Fruit fly (Drosophila melanogaster): ENCODE measurements around the gene CG7778.

DNA sequence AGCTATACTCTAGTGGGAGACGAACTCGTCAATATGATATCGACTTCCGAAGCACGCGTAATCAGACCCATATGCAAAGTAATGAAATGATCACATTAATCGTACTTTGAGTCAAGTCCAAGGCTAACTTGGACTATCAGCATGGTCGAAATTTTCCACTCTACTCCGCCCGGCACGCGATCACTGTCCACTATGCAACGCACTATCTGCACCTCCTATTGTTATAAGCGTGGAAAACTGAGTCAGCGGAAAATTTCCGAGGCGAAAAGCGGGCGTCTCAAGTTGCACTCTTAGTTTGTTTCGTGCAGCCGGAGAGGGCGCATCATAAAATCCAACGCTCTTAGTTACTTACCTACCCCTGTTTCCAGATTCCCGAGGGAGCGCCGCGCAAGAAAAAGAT, 39.4 kb downstream of the CG7778 start:
- no peak for TF ChIP-seq Hr4 (GFP tag; optimal IDR thresholded peaks at IDR 0.05)
- no peak for TF ChIP-seq CG6163 (GFP tag; IDR thresholded peaks at IDR 0.05)
- no peak for TF ChIP-seq Gug (GFP tag; IDR thresholded peaks at IDR 0.05)
- TF ChIP-seq esn (GFP tag; optimal IDR thresholded peaks at IDR 0.05): no peak
- no peak for TF ChIP-seq CG6854 (GFP tag; optimal IDR thresholded peaks at IDR 0.05)
- no peak for TF ChIP-seq Met (GFP tag; optimal IDR thresholded peaks at IDR 0.05)
- TF ChIP-seq OdsH (GFP tag; optimal IDR thresholded peaks at IDR 0.05): no peak
- TF ChIP-seq CG3919 (GFP tag; optimal IDR thresholded peaks at IDR 0.05): no peak
- no peak for TF ChIP-seq Sox15 (GFP tag; optimal IDR thresholded peaks at IDR 0.05)

All from whole organism, prepupa.